Fruit fly (Drosophila melanogaster): ENCODE data around the gene CG10657.
A peak's percentile ranks its signal among the peaks of the same experiment; 100 is the strongest.

CG10657 gene

DNA sequence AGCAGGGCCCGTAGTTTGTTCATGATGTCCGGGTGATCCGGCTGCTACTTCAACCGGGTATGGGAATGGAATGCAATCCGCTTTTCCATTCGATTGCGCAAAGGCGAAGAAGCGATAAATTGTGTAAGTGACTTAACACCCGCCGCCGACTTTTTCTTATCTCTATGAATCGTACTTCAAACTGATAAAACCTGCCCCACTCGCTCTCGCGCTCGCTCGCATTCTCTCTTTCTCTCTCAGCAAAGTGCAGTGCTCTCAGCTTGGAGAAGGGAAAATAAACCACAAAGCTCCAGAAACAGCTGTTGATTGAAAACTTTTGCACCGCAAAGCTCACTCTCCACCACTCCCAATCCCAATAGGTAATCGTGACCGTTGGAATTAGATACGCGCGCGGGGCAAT, 7.1 kb downstream of the CG10657 start (continued):
- peak in 1 of 2 experiments; percentile 63 for TF ChIP-seq crp (GFP tag; optimal IDR thresholded peaks at IDR 0.05)
- TF ChIP-seq hkb (optimal IDR thresholded peaks at IDR 0.05): no peak
- TF ChIP-seq hkb (GFP tag; IDR thresholded peaks at IDR 0.05): peak; percentile 40; the same call in 1 of the 2 replicates
- TF ChIP-seq zen2 (GFP tag; IDR thresholded peaks at IDR 0.05; ENCODE audit: partially characterized antibody): peak; percentile 61; the same call in 2 of the 3 replicates

DNA sequence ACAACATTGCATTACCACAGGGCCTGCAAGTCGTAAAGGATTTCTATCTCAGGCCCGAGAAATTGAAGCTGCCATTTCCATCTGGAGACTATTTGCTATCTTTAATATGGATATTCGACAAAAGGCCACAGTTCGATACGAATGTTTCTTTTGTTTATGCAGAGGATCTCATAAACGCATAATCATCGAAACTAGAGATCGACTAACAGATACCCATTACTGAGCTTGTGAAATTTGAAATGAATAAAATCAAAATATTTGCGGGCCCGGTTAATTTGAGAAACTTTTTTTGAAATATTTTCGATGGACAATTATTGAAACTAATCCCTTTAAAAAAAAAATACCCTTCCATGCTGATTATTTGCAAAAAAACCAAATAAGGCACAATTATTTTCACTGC, 10.8 kb downstream of the CG10657 start:
- TF ChIP-seq CG7963 (GFP tag; IDR thresholded peaks at IDR 0.05; ENCODE audit: partially characterized antibody): 0 out of 3 replicates have a peak, but pooled peaks have one; percentile 33
- TF ChIP-seq CG18764 (GFP tag; optimal IDR thresholded peaks at IDR 0.05): no peak
- TF ChIP-seq Mad (GFP tag; optimal IDR thresholded peaks at IDR 0.05): no peak
- peak; percentile 58 for TF ChIP-seq HLH4C (GFP tag; IDR thresholded peaks at IDR 0.05; ENCODE audit: partially characterized antibody)
- TF ChIP-seq CG13123 (GFP tag; optimal IDR thresholded peaks at IDR 0.05): no peak
- TF ChIP-seq knrl (GFP tag; IDR thresholded peaks at IDR 0.05; ENCODE audit: partially characterized antibody): no peak
- no peak for TF ChIP-seq Fer3 (tag; optimal IDR thresholded peaks at IDR 0.05)
- TF ChIP-seq sna (GFP tag; IDR thresholded peaks at IDR 0.05; ENCODE audit: partially characterized antibody): 0 out of 2 replicates have a peak, but pooled peaks have one; percentile 28
- TF ChIP-seq lov (optimal IDR thresholded peaks at IDR 0.05): no peak
- no peak for TF ChIP-seq lov (GFP tag; IDR thresholded peaks at IDR 0.05)
- TF ChIP-seq crol (GFP tag; IDR thresholded peaks at IDR 0.05): no peak
- TF ChIP-seq CG14710 (tag; optimal IDR thresholded peaks at IDR 0.05): no peak
- TF ChIP-seq Stat92E (GFP tag; optimal IDR thresholded peaks at IDR 0.05): no peak
- TF ChIP-seq so (GFP tag; IDR thresholded peaks at IDR 0.05): no peak
- 0 out of 2 replicates have a peak, but pooled peaks have one; percentile 25 for TF ChIP-seq Scr (GFP tag; IDR thresholded peaks at IDR 0.05; ENCODE audit: partially characterized antibody)
- no peak for TF ChIP-seq CG13624 (GFP tag; optimal IDR thresholded peaks at IDR 0.05)
- no peak for TF ChIP-seq cad (GFP tag; optimal IDR thresholded peaks at IDR 0.05)
- no peak for TF ChIP-seq CHES-1-like (GFP tag; optimal IDR thresholded peaks at IDR 0.05)
- no peak for TF ChIP-seq kni (GFP tag; optimal IDR thresholded peaks at IDR 0.05)
- no peak for TF ChIP-seq Elba2 (GFP tag; optimal IDR thresholded peaks at IDR 0.05)
- TF ChIP-seq Ravus (GFP tag; IDR thresholded peaks at IDR 0.05): no peak
- TF ChIP-seq Drgx (GFP tag; IDR thresholded peaks at IDR 0.05): no peak
- TF ChIP-seq ash1 (GFP tag; optimal IDR thresholded peaks at IDR 0.05): no peak
- no peak for TF ChIP-seq pho (GFP tag; optimal IDR thresholded peaks at IDR 0.05)
- TF ChIP-seq nerfin-2 (GFP tag; IDR thresholded peaks at IDR 0.05; ENCODE audit: partially characterized antibody): peak; percentile 54
- no peak for TF ChIP-seq gem (tag; optimal IDR thresholded peaks at IDR 0.05)
- TF ChIP-seq CG8089 (GFP tag; optimal IDR thresholded peaks at IDR 0.05): no peak
- peak; percentile 47; the same call in 1 of the 3 replicates for TF ChIP-seq vnd (GFP tag; IDR thresholded peaks at IDR 0.05; ENCODE audit: partially characterized antibody)
- no peak for TF ChIP-seq dmrt99B (tag; optimal IDR thresholded peaks at IDR 0.05)
- no peak for TF ChIP-seq Side (GFP tag; optimal IDR thresholded peaks at IDR 0.05)
- no peak for TF ChIP-seq Lim3 (GFP tag; IDR thresholded peaks at IDR 0.05)
- TF ChIP-seq Hey (tag; optimal IDR thresholded peaks at IDR 0.05): no peak
- no peak for TF ChIP-seq odd (GFP tag; optimal IDR thresholded peaks at IDR 0.05)
- TF ChIP-seq abd-A (tag; optimal IDR thresholded peaks at IDR 0.05): no peak
- no peak for TF ChIP-seq CG42726 (GFP tag; IDR thresholded peaks at IDR 0.05; ENCODE audit: partially characterized antibody)
- peak; percentile 47; the same call in 1 of the 3 replicates for TF ChIP-seq CG16813 (GFP tag; IDR thresholded peaks at IDR 0.05; ENCODE audit: partially characterized antibody)
- no peak for TF ChIP-seq CG3407 (GFP tag; optimal IDR thresholded peaks at IDR 0.05)
- TF ChIP-seq CG8765 (GFP tag; IDR thresholded peaks at IDR 0.05): no peak
- no peak for TF ChIP-seq pnt (GFP tag; optimal IDR thresholded peaks at IDR 0.05)
- TF ChIP-seq cg (GFP tag; optimal IDR thresholded peaks at IDR 0.05): no peak
- TF ChIP-seq C15 (GFP tag; IDR thresholded peaks at IDR 0.05): no peak
- TF ChIP-seq CG14860 (GFP tag; IDR thresholded peaks at IDR 0.05; ENCODE audit: partially characterized antibody): peak; percentile 65; the same call in 2 of the 3 replicates

Measured in whole organism, embryonic.